Fruit fly (Drosophila melanogaster) whole organism, embryonic: Measurements from ENCODE around the gene CG32099.
A peak's percentile ranks its signal among the peaks of the same experiment; 100 is the strongest.

ENCODE experiments used
- Antp ChIP-seq: fragments of 200-800 bp; sonication (Bioruptor generic); optimal IDR thresholded peaks from 3 replicates; lab custom pipeline; 2016; ENCODE audit warnings: missing biosample characterization, missing genetic modification characterization
- C15 ChIP-seq: fragments of 200-800 bp; sonication (Bioruptor generic); IDR thresholded peaks from 3 replicates; pipeline ENCODE4 v1.3.6; 2022; ENCODE audit warnings: missing biosample characterization, missing genetic modification characterization
- CG10366 ChIP-seq: fragments of 200-800 bp; sonication (Bioruptor generic); IDR thresholded peaks from 2 replicates; pipeline ENCODE4 v1.3.6; 2022; ENCODE audit warnings: missing biosample characterization, missing genetic modification characterization
- CG10462 ChIP-seq: fragments of 200-800 bp; sonication (Bioruptor generic); optimal IDR thresholded peaks from 2 replicates; lab custom pipeline; 2016; ENCODE audit warnings: missing biosample characterization, missing genetic modification characterization
- CG11247 ChIP-seq: fragments of 200-800 bp; sonication (Bioruptor generic); IDR thresholded peaks from 2 replicates; pipeline ENCODE4 v1.3.6; 2022; ENCODE audit warnings: missing biosample characterization, missing genetic modification characterization
- CG11504 ChIP-seq: fragments of 200-800 bp; sonication (Bioruptor generic); optimal IDR thresholded peaks from 3 replicates; lab custom pipeline; 2019; ENCODE audit warnings: missing biosample characterization, mild to moderate bottlenecking, missing genetic modification characterization, moderate library complexity
- CG12769 ChIP-seq: fragments of 200-800 bp; sonication (Bioruptor generic); optimal IDR thresholded peaks from 2 replicates; lab custom pipeline; 2019; ENCODE audit warnings: missing biosample characterization, mild to moderate bottlenecking, missing genetic modification characterization, moderate library complexity
- CG13123 ChIP-seq: fragments of 200-800 bp; sonication (Bioruptor generic); optimal IDR thresholded peaks from 2 replicates; lab custom pipeline; 2016; ENCODE audit warnings: missing biosample characterization, missing genetic modification characterization
- CG13775 ChIP-seq: fragments of 200-800 bp; sonication (Bioruptor generic); optimal IDR thresholded peaks from 3 replicates; lab custom pipeline; 2017; ENCODE audit warnings: missing biosample characterization, mild to moderate bottlenecking, missing genetic modification characterization
- CG14710 ChIP-seq: fragments of 200-800 bp; sonication (Bioruptor generic); optimal IDR thresholded peaks from 3 replicates; lab custom pipeline; 2019; ENCODE audit warnings: missing biosample characterization, mild to moderate bottlenecking, missing genetic modification characterization, moderate library complexity
- CG15514 ChIP-seq: fragments of 200-800 bp; sonication (Bioruptor generic); optimal IDR thresholded peaks from 3 replicates; lab custom pipeline; 2017; ENCODE audit warnings: missing biosample characterization, missing genetic modification characterization, mild to moderate bottlenecking, moderate library complexity, missing genetic modification reagents
- CG1603 ChIP-seq: fragments of 200-800 bp; sonication (Bioruptor generic); optimal IDR thresholded peaks from 2 replicates; lab custom pipeline; 2019; ENCODE audit warnings: missing biosample characterization, mild to moderate bottlenecking, missing genetic modification characterization, moderate library complexity
- CG17385 ChIP-seq: fragments of 200-800 bp; sonication (Bioruptor generic); optimal IDR thresholded peaks from 3 replicates; lab custom pipeline; 2018; ENCODE audit warnings: missing biosample characterization, mild to moderate bottlenecking, missing genetic modification characterization
- CG1832 ChIP-seq: fragments of 200-800 bp; sonication (Bioruptor generic); optimal IDR thresholded peaks from 2 replicates; lab custom pipeline; 2017; ENCODE audit warnings: missing biosample characterization, mild to moderate bottlenecking, missing genetic modification characterization, inconsistent platforms
- CG2202 ChIP-seq: fragments of 200-800 bp; sonication (Bioruptor generic); optimal IDR thresholded peaks from 2 replicates; lab custom pipeline; 2018; ENCODE audit warnings: missing biosample characterization, mild to moderate bottlenecking, missing genetic modification characterization
- CG2889 ChIP-seq: fragments of 200-800 bp; sonication (Bioruptor generic); IDR thresholded peaks from 3 replicates; pipeline ENCODE4 v1.3.6; 2022; ENCODE audit warnings: missing biosample characterization, missing genetic modification characterization
- CG30403 ChIP-seq: fragments of 200-800 bp; sonication (Bioruptor generic); optimal IDR thresholded peaks from 3 replicates; lab custom pipeline; 2016; ENCODE audit warnings: missing biosample characterization, missing genetic modification characterization
- CG31388 ChIP-seq: fragments of 200-800 bp; sonication (Bioruptor generic); optimal IDR thresholded peaks from 2 replicates; lab custom pipeline; 2016; ENCODE audit warnings: missing biosample characterization, missing genetic modification characterization
- CG4282 ChIP-seq: fragments of 200-800 bp; sonication (Bioruptor generic); optimal IDR thresholded peaks from 2 replicates; lab custom pipeline; 2016; ENCODE audit warnings: missing biosample characterization, missing genetic modification characterization
- CG4707 ChIP-seq: fragments of 200-800 bp; sonication (Bioruptor generic); optimal IDR thresholded peaks from 2 replicates; lab custom pipeline; 2018; ENCODE audit warnings: missing biosample characterization, mild to moderate bottlenecking, missing genetic modification characterization, moderate library complexity
- CG4854 ChIP-seq: fragments of 200-800 bp; sonication (Bioruptor generic); optimal IDR thresholded peaks from 2 replicates; lab custom pipeline; 2016; ENCODE audit warnings: missing biosample characterization, missing genetic modification characterization, inconsistent platforms
- CG7372 ChIP-seq: fragments of 200-800 bp; sonication (Bioruptor generic); IDR thresholded peaks from 2 replicates; pipeline ENCODE4 v1.3.6; 2022; ENCODE audit warnings: missing biosample characterization, missing genetic modification characterization
- CG7928 ChIP-seq: fragments of 200-800 bp; sonication (Bioruptor generic); optimal IDR thresholded peaks from 2 replicates; lab custom pipeline; 2017; ENCODE audit warnings: missing biosample characterization, mild to moderate bottlenecking, missing genetic modification characterization
- CG8388 ChIP-seq: fragments of 200-800 bp; sonication (Bioruptor generic); optimal IDR thresholded peaks from 2 replicates; lab custom pipeline; 2019; ENCODE audit warnings: missing biosample characterization, mild to moderate bottlenecking, missing genetic modification characterization, moderate library complexity
- Dad ChIP-seq: fragments of 200-800 bp; sonication (Bioruptor generic); optimal IDR thresholded peaks from 3 replicates; lab custom pipeline; 2016; ENCODE audit warnings: missing biosample characterization, missing genetic modification characterization
- Doc2 ChIP-seq: fragments of 200-800 bp; sonication (Bioruptor generic); IDR thresholded peaks from 2 replicates; pipeline ENCODE4 v1.3.6; 2022; ENCODE audit warnings: missing biosample characterization, missing genetic modification characterization
- Lpt ChIP-seq: fragments of >200 bp; optimal IDR thresholded peaks from 2 replicates; lab custom pipeline; 2018; ENCODE audit warnings: missing biosample characterization, missing genetic modification characterization
- Neu2 ChIP-seq: fragments of 200-800 bp; sonication (Bioruptor generic); optimal IDR thresholded peaks from 3 replicates; lab custom pipeline; 2016; ENCODE audit warnings: missing biosample characterization, missing genetic modification characterization, borderline replicate concordance
- Nf-YC ChIP-seq: fragments of 200-800 bp; optimal IDR thresholded peaks from 3 replicates; lab custom pipeline; 2019; ENCODE audit warnings: missing biosample characterization, mild to moderate bottlenecking, missing genetic modification characterization, moderate library complexity
- Poxn ChIP-seq: fragments of 200-800 bp; sonication (Bioruptor generic); IDR thresholded peaks from 2 replicates; pipeline ENCODE4 v1.3.6; 2022; ENCODE audit warnings: missing biosample characterization, missing genetic modification characterization
- Sox100B ChIP-seq: fragments of 200-800 bp; sonication (Bioruptor generic); optimal IDR thresholded peaks from 3 replicates; lab custom pipeline; 2018; ENCODE audit warnings: missing biosample characterization, mild to moderate bottlenecking, missing genetic modification characterization
- Trl ChIP-seq, 3 experiments: fragments of >200 bp in 2 of 3; fragments of 200-800 bp in 1 of 3; sonication (Bioruptor generic) in 1 of 3; optimal IDR thresholded peaks; 2 replicates in 1 of 3; 3 replicates in 2 of 3; lab custom pipeline; 2016 to 2017; ENCODE audit warnings: missing biosample characterization in 1 of 3, missing genetic modification characterization in 1 of 3
- aop ChIP-seq: fragments of 200-800 bp; sonication (Bioruptor generic); IDR thresholded peaks from 2 replicates; pipeline ENCODE4 v1.3.6; 2022; ENCODE audit warnings: missing biosample characterization, missing genetic modification characterization
- az2 ChIP-seq: fragments of 200-800 bp; sonication (Bioruptor generic); optimal IDR thresholded peaks from 3 replicates; lab custom pipeline; 2016; ENCODE audit warnings: missing biosample characterization, missing genetic modification characterization
- bigmax ChIP-seq: fragments of 200-800 bp; sonication (Bioruptor generic); optimal IDR thresholded peaks from 2 replicates; lab custom pipeline; 2018; ENCODE audit warnings: missing biosample characterization, mild to moderate bottlenecking, missing genetic modification characterization
- cato ChIP-seq: fragments of 200-800 bp; sonication (Bioruptor generic); optimal IDR thresholded peaks from 2 replicates; lab custom pipeline; 2016; ENCODE audit warnings: missing biosample characterization, missing genetic modification characterization, borderline replicate concordance
- dmrt11E ChIP-seq: fragments of 200-800 bp; sonication (Bioruptor generic); optimal IDR thresholded peaks from 3 replicates; lab custom pipeline; 2018; ENCODE audit warnings: missing biosample characterization, mild to moderate bottlenecking, missing genetic modification characterization, moderate library complexity
- gro ChIP-seq: fragments of 200-800 bp; sonication (Bioruptor generic); optimal IDR thresholded peaks from 2 replicates; lab custom pipeline; 2016; ENCODE audit warnings: missing biosample characterization, missing genetic modification characterization
- h ChIP-seq: fragments of >200 bp; optimal IDR thresholded peaks from 2 replicates; lab custom pipeline; 2017
- her ChIP-seq: fragments of 200-800 bp; sonication (Bioruptor generic); optimal IDR thresholded peaks from 2 replicates; lab custom pipeline; 2016; ENCODE audit warnings: missing biosample characterization, missing genetic modification characterization
- jumu ChIP-seq: fragments of 200-800 bp; sonication (Bioruptor generic); optimal IDR thresholded peaks from 3 replicates; lab custom pipeline; 2016; ENCODE audit warnings: missing biosample characterization, missing genetic modification characterization
- kay ChIP-seq: fragments of 200-800 bp; sonication (Bioruptor generic); optimal IDR thresholded peaks from 2 replicates; lab custom pipeline; 2016; ENCODE audit warnings: missing biosample characterization, missing genetic modification characterization
- lilli ChIP-seq: fragments of 200-800 bp; sonication (Bioruptor generic); optimal IDR thresholded peaks from 3 replicates; lab custom pipeline; 2016; ENCODE audit warnings: missing biosample characterization, missing genetic modification characterization
- maf-S ChIP-seq: fragments of 200-800 bp; sonication (Bioruptor generic); optimal IDR thresholded peaks from 2 replicates; lab custom pipeline; 2016; ENCODE audit warnings: missing biosample characterization, missing genetic modification characterization
- nerfin-2 ChIP-seq: fragments of 200-800 bp; sonication (Bioruptor generic); IDR thresholded peaks from 2 replicates; pipeline ENCODE4 v1.3.6; 2022; ENCODE audit warnings: missing biosample characterization, missing genetic modification characterization; ENCODE audit not compliant: partially characterized antibody
- oc ChIP-seq: fragments of 200-800 bp; sonication (Bioruptor generic); optimal IDR thresholded peaks from 2 replicates; lab custom pipeline; 2018; ENCODE audit warnings: missing biosample characterization, mild to moderate bottlenecking, missing genetic modification characterization, moderate library complexity
- otp ChIP-seq: fragments of 200-800 bp; sonication (Bioruptor generic); IDR thresholded peaks from 3 replicates; pipeline ENCODE4, ENCODE4 v1.3.6; 2022; ENCODE audit warnings: missing biosample characterization, missing genetic modification characterization
- psq ChIP-seq: fragments of 200-800 bp; sonication (Bioruptor generic); optimal IDR thresholded peaks from 2 replicates; lab custom pipeline; 2017; ENCODE audit warnings: missing biosample characterization, missing genetic modification characterization
- slou ChIP-seq: fragments of 200-800 bp; sonication (Bioruptor generic); optimal IDR thresholded peaks from 3 replicates; lab custom pipeline; 2016; ENCODE audit warnings: missing biosample characterization, missing genetic modification characterization
- sob ChIP-seq: fragments of 200-800 bp; sonication (Bioruptor generic); IDR thresholded peaks from 2 replicates; pipeline ENCODE4 v1.3.6; 2022; ENCODE audit warnings: missing biosample characterization, missing genetic modification characterization
- tll ChIP-seq, 2 experiments: fragments of 200-800 bp in 1 of 2; fragments of >200 bp in 1 of 2; sonication (Bioruptor generic) in 1 of 2; optimal IDR thresholded peaks; 2 replicates each; lab custom pipeline; 2017 to 2019; ENCODE audit warnings: missing biosample characterization in 2 of 2, missing genetic modification characterization in 2 of 2, mild to moderate bottlenecking in 1 of 2, moderate library complexity in 1 of 2
- twi ChIP-seq: fragments of 200-800 bp; optimal IDR thresholded peaks from 2 replicates; lab custom pipeline; 2019; ENCODE audit warnings: missing biosample characterization, mild to moderate bottlenecking, missing genetic modification characterization, moderate library complexity

The CG32099 gene

dm6 chr3L:12101924-12102383 is 47.1 kb upstream of the CG32099 start (continued):
- no peak for TF ChIP-seq maf-S (GFP tag; lab: Kevin White, UChicago)
- TF ChIP-seq Dad (GFP tag; lab: Kevin White, UChicago), result no peak
- peak; percentile 75 for TF ChIP-seq twi
- TF ChIP-seq oc (tag; lab: Kevin White, UChicago), result no peak
- TF ChIP-seq CG11504 (tag; lab: Kevin White, UChicago), result peak; percentile 54
- no peak for TF ChIP-seq kay (GFP tag; lab: Kevin White, UChicago)
- TF ChIP-seq bigmax (GFP tag; lab: Kevin White, UChicago), result no peak
- TF ChIP-seq CG17385 (GFP tag; lab: Kevin White, UChicago), result no peak
- no peak for TF ChIP-seq CG4707 (GFP tag; lab: Kevin White, UChicago)
- peak; percentile 12 for TF ChIP-seq CG13775 (GFP tag; lab: Kevin White, UChicago)
- TF ChIP-seq tll (GFP tag; optimal IDR thresholded peaks at IDR 0.05; lab: Kevin White, UChicago), result no peak
- peak; percentile 21 for TF ChIP-seq CG8388
- no peak for TF ChIP-seq sob (GFP tag; lab: Robert Waterston, UW)
- no peak for TF ChIP-seq slou (GFP tag; lab: Kevin White, UChicago)
- TF ChIP-seq CG12769 (tag; lab: Kevin White, UChicago), result no peak
- no peak for TF ChIP-seq CG10462 (GFP tag; lab: Kevin White, UChicago)
- TF ChIP-seq CG10366 (GFP tag; lab: Robert Waterston, UW), result no peak
- TF ChIP-seq her (GFP tag; lab: Kevin White, UChicago), result no peak
- no peak for TF ChIP-seq jumu
- TF ChIP-seq gro (GFP tag; lab: Kevin White, UChicago), result no peak
- TF ChIP-seq psq (GFP tag; lab: Kevin White, UChicago), result no peak
- no peak for TF ChIP-seq Neu2 (GFP tag; lab: Kevin White, UChicago)
- TF ChIP-seq otp (GFP tag; lab: Robert Waterston, UW), result no peak
- no peak for TF ChIP-seq aop (GFP tag; lab: Robert Waterston, UW)
- no peak for TF ChIP-seq CG30403 (GFP tag; lab: Kevin White, UChicago)
- no peak for TF ChIP-seq Trl (optimal IDR thresholded peaks at IDR 0.05; lab: Kevin White, UChicago)
- no peak for TF ChIP-seq Trl (GFP tag; optimal IDR thresholded peaks at IDR 0.05; lab: Kevin White, UChicago)
- no peak for TF ChIP-seq CG7372 (GFP tag; lab: Robert Waterston, UW)
- peak; percentile 49 for TF ChIP-seq CG14710 (tag; lab: Kevin White, UChicago)
- no peak for TF ChIP-seq CG15514 (GFP tag; lab: Kevin White, UChicago)
- TF ChIP-seq CG31388, result no peak
- TF ChIP-seq nerfin-2 (GFP tag; lab: Robert Waterston, UW), result no peak
- no peak for TF ChIP-seq cato (GFP tag; lab: Kevin White, UChicago)
- no peak for TF ChIP-seq CG4282 (GFP tag; lab: Kevin White, UChicago)
- peak; percentile 77 for TF ChIP-seq dmrt11E (tag; lab: Kevin White, UChicago)
- TF ChIP-seq h (lab: Kevin White, UChicago), result no peak
- TF ChIP-seq Lpt (GFP tag; lab: Kevin White, UChicago), result no peak
- TF ChIP-seq Doc2 (GFP tag; lab: Robert Waterston, UW), result no peak
- TF ChIP-seq az2 (GFP tag; lab: Kevin White, UChicago), result no peak
- no peak for TF ChIP-seq CG7928 (GFP tag; lab: Kevin White, UChicago)
- TF ChIP-seq Antp (GFP tag; lab: Kevin White, UChicago), result no peak
- TF ChIP-seq CG4854 (GFP tag; lab: Kevin White, UChicago), result no peak
- TF ChIP-seq Sox100B (GFP tag; lab: Kevin White, UChicago), result peak; percentile 50
- no peak for TF ChIP-seq CG1832 (GFP tag; lab: Kevin White, UChicago)
- no peak for TF ChIP-seq CG11247 (GFP tag; lab: Robert Waterston, UW)
- TF ChIP-seq CG13123 (GFP tag; lab: Kevin White, UChicago), result no peak
- no peak for TF ChIP-seq CG2889 (GFP tag; lab: Robert Waterston, UW)
- TF ChIP-seq lilli (GFP tag; lab: Kevin White, UChicago), result no peak
- TF ChIP-seq Poxn, result no peak
- TF ChIP-seq Nf-YC, result no peak
- no peak for TF ChIP-seq C15
- TF ChIP-seq CG2202 (tag; lab: Kevin White, UChicago), result peak; percentile 21
- no peak for TF ChIP-seq CG1603 (tag; lab: Kevin White, UChicago)
